Worm (Caenorhabditis elegans): Measurements from ENCODE around the gene K07E3.9.

K07E3.9 gene

DNA sequence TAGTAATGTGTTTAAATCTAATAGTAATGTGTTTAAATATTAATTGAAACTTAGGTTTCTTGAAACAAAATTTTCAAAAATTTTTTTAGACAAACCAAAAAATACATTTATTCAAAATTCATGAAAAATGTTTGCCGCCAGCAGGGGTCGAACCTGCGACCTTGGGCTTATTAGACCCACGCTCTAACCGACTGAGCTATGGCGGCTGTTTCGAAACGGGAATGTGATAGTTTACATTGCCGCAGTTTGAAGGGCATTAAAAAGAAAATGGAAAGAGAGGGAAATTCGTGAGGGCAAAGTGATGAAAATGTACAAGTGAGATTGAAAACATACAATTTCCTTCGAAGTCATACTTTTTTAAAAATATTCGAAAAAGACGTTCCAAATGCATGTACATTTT is 48.5 kb downstream of the K07E3.9 start:
- TF ChIP-seq flh-1 (GFP tag; optimal IDR thresholded peaks at IDR 0.05) (no peak), mep-1 (tag; optimal IDR thresholded peaks at IDR 0.05) (no peak), sptf-1 (tag; optimal IDR thresholded peaks at IDR 0.05) (no peak), sem-2 (GFP tag; optimal IDR thresholded peaks at IDR 0.05) (no peak), cnd-1 (tag; optimal IDR thresholded peaks at IDR 0.05) (no peak), zip-8 (tag; optimal IDR thresholded peaks at IDR 0.05) (no peak), nhr-76 (tag; optimal IDR thresholded peaks at IDR 0.05) (no peak), nhr-28 (tag; optimal IDR thresholded peaks at IDR 0.05) (no peak), ceh-43 (GFP tag; optimal IDR thresholded peaks at IDR 0.05) (no peak), pha-4 (tag; optimal IDR thresholded peaks at IDR 0.05) (no peak), blmp-1 (tag; optimal IDR thresholded peaks at IDR 0.05) (no peak), ces-1 (GFP tag; optimal IDR thresholded peaks at IDR 0.05) (no peak)

- TF ChIP-seq elt-1 (tag; optimal IDR thresholded peaks at IDR 0.05; ENCODE audit: borderline replicate concordance, insufficient read depth) (no peak), flh-1 (GFP tag; optimal IDR thresholded peaks at IDR 0.05) (no peak), nhr-237 (tag; optimal IDR thresholded peaks at IDR 0.05) (no peak), lin-13 (tag; optimal IDR thresholded peaks at IDR 0.05) (peak; percentile 95), ces-1 (GFP tag; optimal IDR thresholded peaks at IDR 0.05) (peak; percentile 18), unc-39 (tag; optimal IDR thresholded peaks at IDR 0.05) (no peak), ztf-11 (tag; optimal IDR thresholded peaks at IDR 0.05) (peak; percentile 91), blmp-1 (tag; optimal IDR thresholded peaks at IDR 0.05) (no peak), nhr-76 (tag; optimal IDR thresholded peaks at IDR 0.05) (no peak), elt-3 (tag; optimal IDR thresholded peaks at IDR 0.05) (no peak), hlh-1 (tag; optimal IDR thresholded peaks at IDR 0.05) (peak; percentile 1), ham-2 (GFP tag; optimal IDR thresholded peaks at IDR 0.05) (peak; percentile 60), nhr-2 (tag; optimal IDR thresholded peaks at IDR 0.05) (peak; percentile 12), mab-5 (tag; optimal IDR thresholded peaks at IDR 0.05) (no peak), pha-4 (tag; optimal IDR thresholded peaks at IDR 0.05) (peak; percentile 46), zip-8 (tag; optimal IDR thresholded peaks at IDR 0.05) (no peak), unc-120 (tag; optimal IDR thresholded peaks at IDR 0.05; ENCODE audit: poor library complexity, severe bottlenecking) (no peak), bed-3 (GFP tag; optimal IDR thresholded peaks at IDR 0.05) (no peak), ceh-83 (GFP tag; optimal IDR thresholded peaks at IDR 0.05) (no peak), sptf-1 (tag; optimal IDR thresholded peaks at IDR 0.05) (peak; percentile 58), M03D4.4 (tag; optimal IDR thresholded peaks at IDR 0.05) (no peak), mep-1 (tag; optimal IDR thresholded peaks at IDR 0.05) (peak; percentile 94), ceh-39 (tag; optimal IDR thresholded peaks at IDR 0.05) (peak; percentile 68), tbx-8 (GFP tag; optimal IDR thresholded peaks at IDR 0.05) (no peak), sem-2 (GFP tag; optimal IDR thresholded peaks at IDR 0.05) (no peak), cnd-1 (tag; optimal IDR thresholded peaks at IDR 0.05) (peak; percentile 56), lsy-2 (tag; optimal IDR thresholded peaks at IDR 0.05) (peak; percentile 45), unc-62 (GFP tag; optimal IDR thresholded peaks at IDR 0.05) (peak; percentile 30), snpc-4 (tag; optimal IDR thresholded peaks at IDR 0.05) (no peak), mls-2 (tag; optimal IDR thresholded peaks at IDR 0.05) (no peak), nhr-12 (tag; optimal IDR thresholded peaks at IDR 0.05) (no peak), lin-32 (GFP tag; optimal IDR thresholded peaks at IDR 0.05) (peak; percentile 38), drap-1 (GFP tag; optimal IDR thresholded peaks at IDR 0.05) (no peak), ceh-43 (GFP tag; optimal IDR thresholded peaks at IDR 0.05) (no peak), nhr-28 (tag; optimal IDR thresholded peaks at IDR 0.05) (no peak)
Measured at ce11 chrX:8157132-8157531, 49.1 kb downstream of the K07E3.9 start.
